Worm (Caenorhabditis elegans): ENCODE results near the gene frpr-14.

frpr-14 gene

DNA sequence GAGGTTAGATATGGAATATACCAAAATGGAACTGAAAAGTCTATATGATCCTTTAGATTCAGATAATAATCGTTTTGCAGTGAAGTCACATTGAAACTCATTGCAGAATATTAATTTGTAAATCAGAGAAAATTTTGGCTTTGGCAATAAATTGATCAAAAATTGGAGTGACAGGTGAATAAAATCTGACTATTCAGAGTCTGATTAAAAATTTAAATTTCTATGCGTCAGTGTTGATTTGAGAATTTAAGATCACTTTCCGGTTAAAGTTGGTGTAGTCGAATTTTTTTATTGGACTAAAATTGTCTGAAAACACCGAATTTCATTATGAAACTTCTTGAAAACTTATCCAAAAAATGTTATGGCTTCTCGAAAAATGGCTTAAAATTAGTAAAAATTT, 10.9 kb downstream of the frpr-14 start, which contains the start of gene sri-45:
sri-45 (minus strand) TSS at position 101 of the 400 bp plus-strand sequence.
- peak; percentile 36 for TF ChIP-seq aha-1 (tag)
- TF ChIP-seq set-16 (GFP tag; IDR thresholded peaks at IDR 0.05), result no peak

DNA sequence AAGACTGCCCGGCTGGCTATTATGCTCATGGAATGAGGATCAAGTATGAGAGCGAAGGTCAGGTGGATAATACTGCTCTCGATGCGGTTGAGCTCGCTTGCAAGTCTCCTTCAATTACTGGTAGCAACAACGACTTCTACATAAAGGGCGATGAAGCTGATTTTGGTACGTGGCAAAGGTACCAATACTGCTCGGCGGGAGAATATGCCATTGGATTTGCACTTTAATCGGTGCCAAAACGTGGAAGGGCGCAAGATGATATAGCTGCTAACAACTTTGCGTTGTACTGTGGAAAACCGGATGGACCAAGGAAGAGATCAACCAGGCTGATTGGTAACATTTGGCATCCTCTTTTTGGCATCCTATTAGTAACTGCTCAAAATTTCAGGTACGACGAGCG, 17.1 kb downstream of the frpr-14 start:
- TF ChIP-seq unc-62 (GFP tag; optimal IDR thresholded peaks at IDR 0.05 in 1 of 2) (peak in 1 of 2 experiments; percentile 68), unc-62 (tag; optimal IDR thresholded peaks at IDR 0.05) (no peak), lir-3 (tag; optimal IDR thresholded peaks at IDR 0.05) (no peak), F44E2.7 (GFP tag; IDR thresholded peaks at IDR 0.05) (no peak; the same call in 1 of the 2 replicates), F10B5.3 (tag; optimal IDR thresholded peaks at IDR 0.05) (no peak), rbr-2 (tag; optimal IDR thresholded peaks at IDR 0.05) (no peak)

DNA sequence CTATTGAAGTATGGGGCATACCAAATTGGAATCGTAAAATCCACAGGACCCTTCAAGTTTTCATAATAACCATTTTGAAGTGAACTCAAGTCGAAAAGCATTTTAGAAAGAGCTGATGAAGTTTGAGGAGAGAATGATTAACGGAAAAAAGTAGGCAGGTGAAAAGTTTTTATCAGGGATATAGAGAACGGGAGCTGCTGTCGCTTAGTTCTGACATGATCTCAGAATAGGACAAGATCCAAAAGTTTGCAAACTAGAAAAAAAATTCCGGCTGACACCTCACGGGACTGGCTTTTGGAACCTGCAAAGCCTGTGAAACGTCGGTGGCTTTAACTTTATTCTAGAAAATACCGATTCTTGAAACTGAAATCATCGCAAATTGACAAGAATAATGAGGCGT, 20.3 kb downstream of the frpr-14 start, which contains the start of gene sri-46:
sri-46 (minus strand) TSS at position 101 of the 400 bp plus-strand sequence.
- no peak for TF ChIP-seq Y48G9A.11 (GFP tag; IDR thresholded peaks at IDR 0.05)
- no peak for TF ChIP-seq T20F7.1 (GFP tag; optimal IDR thresholded peaks at IDR 0.05)
- no peak for TF ChIP-seq fos-1 (tag; optimal IDR thresholded peaks at IDR 0.05)
- TF ChIP-seq lir-3 (tag; optimal IDR thresholded peaks at IDR 0.05), result no peak
- TF ChIP-seq duxl-1 (tag; optimal IDR thresholded peaks at IDR 0.05; ENCODE audit: poor library complexity), result no peak
- TF ChIP-seq lim-7 (GFP tag; IDR thresholded peaks at IDR 0.05), result no peak
- no peak for TF ChIP-seq dpl-1 (GFP tag; optimal IDR thresholded peaks at IDR 0.05)
- no peak for TF ChIP-seq hlh-30 (tag; optimal IDR thresholded peaks at IDR 0.05; ENCODE audit: insufficient read depth)
- no peak for TF ChIP-seq ceh-82 (tag; optimal IDR thresholded peaks at IDR 0.05)
- TF ChIP-seq D1046.2 (GFP tag; IDR thresholded peaks at IDR 0.05), result no peak
- no peak for TF ChIP-seq tra-1 (GFP tag; IDR thresholded peaks at IDR 0.05)

DNA sequence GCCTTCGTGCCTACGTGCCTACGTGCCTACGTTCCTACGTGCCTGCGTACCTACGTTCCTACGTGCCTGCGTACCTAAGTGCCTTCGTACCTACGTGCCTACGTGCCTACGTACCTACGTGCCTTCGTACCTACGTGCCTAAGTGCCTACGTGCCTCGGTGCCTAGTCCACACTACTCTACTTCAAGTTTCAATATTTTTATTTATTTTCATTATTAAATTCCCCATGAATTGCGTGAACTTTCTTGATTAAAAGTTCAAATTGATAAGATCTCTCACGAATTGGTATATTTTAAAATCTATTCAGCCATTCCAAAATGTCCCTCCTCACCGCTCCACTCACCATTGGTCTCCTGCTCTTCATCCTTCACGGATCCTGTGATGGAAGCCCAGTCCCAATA, 23.4 kb downstream of the frpr-14 start, which contains the start of gene Y39F10C.3:
Y39F10C.3 (plus strand) TSS at position 301 of the 400 bp plus-strand sequence.
- TF ChIP-seq nhr-77 (tag; optimal IDR thresholded peaks at IDR 0.05) (no peak), unc-62 (GFP tag; optimal IDR thresholded peaks at IDR 0.05 in 1 of 2) (peak in 1 of 2 experiments; percentile 66), unc-62 (tag; optimal IDR thresholded peaks at IDR 0.05) (no peak)

DNA sequence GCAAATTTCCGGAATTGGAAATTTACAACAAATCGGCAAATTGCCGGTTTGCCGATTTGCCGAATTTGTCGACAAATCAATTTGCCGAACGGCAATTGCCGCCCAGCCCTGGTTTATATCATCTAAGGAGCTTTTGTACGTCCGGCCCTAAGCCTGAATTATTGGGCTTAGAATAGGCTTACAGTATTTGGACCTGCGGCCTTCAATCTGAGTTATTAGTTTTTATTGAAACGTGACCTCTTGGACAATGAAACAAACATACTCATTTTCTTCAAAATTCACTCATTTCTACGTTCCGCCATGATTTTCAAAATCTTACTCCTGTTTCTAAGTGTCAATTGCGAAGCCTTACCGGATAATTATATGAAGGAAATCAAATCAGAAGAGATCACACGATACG, 24.5 kb downstream of the frpr-14 start, which contains the start of gene Y39F10C.1:
Y39F10C.1 (plus strand) TSS at position 301 of the 400 bp plus-strand sequence.
- TF ChIP-seq D1046.2 (GFP tag; IDR thresholded peaks at IDR 0.05), result no peak
- no peak for TF ChIP-seq dve-1 (tag; optimal IDR thresholded peaks at IDR 0.05; ENCODE audit: insufficient read depth)
- no peak for TF ChIP-seq ces-1 (GFP tag; optimal IDR thresholded peaks at IDR 0.05)
- no peak for TF ChIP-seq dmd-6 (GFP tag; IDR thresholded peaks at IDR 0.05)
- TF ChIP-seq lin-15B (tag; optimal IDR thresholded peaks at IDR 0.05), result no peak
- no peak for TF ChIP-seq F26F4.8 (GFP tag; conservative IDR thresholded peaks at IDR 0.05)
- TF ChIP-seq madf-5 (GFP tag; IDR thresholded peaks at IDR 0.05), result no peak
- no peak for TF ChIP-seq daf-8 (GFP tag; IDR thresholded peaks at IDR 0.05)
- TF ChIP-seq lin-29 (GFP tag; IDR thresholded peaks at IDR 0.05), result no peak
- no peak for TF ChIP-seq mxl-2 (GFP tag; conservative IDR thresholded peaks at IDR 0.05)
- TF ChIP-seq unc-62 (GFP tag; optimal IDR thresholded peaks at IDR 0.05 in 1 of 2), result no peak
- TF ChIP-seq unc-62 (tag; optimal IDR thresholded peaks at IDR 0.05), result no peak
- TF ChIP-seq zfp-3 (GFP tag; conservative IDR thresholded peaks at IDR 0.05), result no peak
- no peak for TF ChIP-seq lin-39 (tag; optimal IDR thresholded peaks at IDR 0.05)
- no peak for TF ChIP-seq tra-1 (GFP tag; IDR thresholded peaks at IDR 0.05)
- no peak for TF ChIP-seq lin-38 (GFP tag; IDR thresholded peaks at IDR 0.05)
- no peak for TF ChIP-seq rbr-2 (tag; optimal IDR thresholded peaks at IDR 0.05)
- TF ChIP-seq ceh-28 (tag; optimal IDR thresholded peaks at IDR 0.05), result no peak
- no peak for TF ChIP-seq fos-1 (tag; optimal IDR thresholded peaks at IDR 0.05)
- no peak for TF ChIP-seq lin-1 (GFP tag; IDR thresholded peaks at IDR 0.05)

All from whole organism, L4 larva.